Fruit fly (Drosophila melanogaster) whole organism, embryonic: Measurements from ENCODE around the gene CG7213.

Experiments
- CG10543 ChIP-seq: fragments of 200-800 bp; sonication (Bioruptor generic); optimal IDR thresholded peaks from 3 replicates; lab custom pipeline; 2017; ENCODE audit warnings: missing biosample characterization, mild to moderate bottlenecking, missing genetic modification characterization, moderate library complexity
- CG11504 ChIP-seq: fragments of 200-800 bp; sonication (Bioruptor generic); optimal IDR thresholded peaks from 3 replicates; lab custom pipeline; 2019; ENCODE audit warnings: missing biosample characterization, mild to moderate bottlenecking, missing genetic modification characterization, moderate library complexity
- CG12071 ChIP-seq: fragments of 200-800 bp; sonication (Bioruptor generic); optimal IDR thresholded peaks from 3 replicates; lab custom pipeline; 2018; ENCODE audit warnings: missing biosample characterization, mild to moderate bottlenecking, missing genetic modification characterization
- CG12155 ChIP-seq: fragments of 200-800 bp; sonication (Bioruptor generic); optimal IDR thresholded peaks from 3 replicates; lab custom pipeline; 2016; ENCODE audit warnings: missing biosample characterization, missing genetic modification characterization
- CG12391 ChIP-seq: fragments of 200-800 bp; sonication (Bioruptor generic); optimal IDR thresholded peaks from 3 replicates; lab custom pipeline; 2018; ENCODE audit warnings: missing biosample characterization, mild to moderate bottlenecking, missing genetic modification characterization, moderate library complexity
- CG13424 ChIP-seq: fragments of 200-800 bp; sonication (Bioruptor generic); optimal IDR thresholded peaks from 2 replicates; lab custom pipeline; 2019; ENCODE audit warnings: missing biosample characterization, mild to moderate bottlenecking, missing genetic modification characterization, moderate library complexity
- CG14050 ChIP-seq: fragments of 200-800 bp; sonication (Bioruptor generic); IDR thresholded peaks from 3 replicates; pipeline ENCODE4 v1.3.6; 2022; ENCODE audit warnings: missing biosample characterization, missing genetic modification characterization
- CG15514 ChIP-seq: fragments of 200-800 bp; sonication (Bioruptor generic); optimal IDR thresholded peaks from 3 replicates; lab custom pipeline; 2017; ENCODE audit warnings: missing biosample characterization, missing genetic modification characterization, mild to moderate bottlenecking, moderate library complexity, missing genetic modification reagents
- CG17612 ChIP-seq: fragments of 200-800 bp; sonication (Bioruptor generic); IDR thresholded peaks from 2 replicates; pipeline ENCODE4 v1.3.6; 2022; ENCODE audit warnings: missing biosample characterization, missing genetic modification characterization
- CG18764 ChIP-seq: fragments of 200-800 bp; sonication (Bioruptor generic); optimal IDR thresholded peaks from 3 replicates; lab custom pipeline; 2016; ENCODE audit warnings: missing biosample characterization, missing genetic modification characterization
- CG2678 ChIP-seq: fragments of 200-800 bp; sonication (Bioruptor generic); optimal IDR thresholded peaks from 3 replicates; lab custom pipeline; 2019; ENCODE audit warnings: missing biosample characterization, mild to moderate bottlenecking, missing genetic modification characterization, moderate library complexity
- CG30403 ChIP-seq: fragments of 200-800 bp; sonication (Bioruptor generic); optimal IDR thresholded peaks from 3 replicates; lab custom pipeline; 2016; ENCODE audit warnings: missing biosample characterization, missing genetic modification characterization
- CG30431 ChIP-seq: fragments of 200-800 bp; sonication (Bioruptor generic); optimal IDR thresholded peaks from 2 replicates; lab custom pipeline; 2017; ENCODE audit warnings: missing biosample characterization, missing genetic modification characterization
- CG43689 ChIP-seq: fragments of 200-800 bp; sonication (Bioruptor generic); IDR thresholded peaks from 2 replicates; pipeline ENCODE4 v1.3.6; 2022; ENCODE audit warnings: missing biosample characterization, missing genetic modification characterization
- CG6175 ChIP-seq: fragments of 200-800 bp; sonication (Bioruptor generic); IDR thresholded peaks from 3 replicates; pipeline ENCODE4 v1.3.6; 2022; ENCODE audit warnings: missing biosample characterization, missing genetic modification characterization
- CG6654 ChIP-seq: fragments of 200-800 bp; sonication (Bioruptor generic); optimal IDR thresholded peaks from 2 replicates; lab custom pipeline; 2017; ENCODE audit warnings: missing biosample characterization, mild to moderate bottlenecking, missing genetic modification characterization
- CG7839 ChIP-seq: fragments of 200-800 bp; sonication (Bioruptor generic); optimal IDR thresholded peaks from 3 replicates; lab custom pipeline; 2018; ENCODE audit warnings: missing biosample characterization, mild to moderate bottlenecking, missing genetic modification characterization, moderate library complexity
- CG8359 ChIP-seq: fragments of 200-800 bp; sonication (Bioruptor generic); optimal IDR thresholded peaks from 2 replicates; lab custom pipeline; 2017; ENCODE audit warnings: missing biosample characterization, mild to moderate bottlenecking, missing genetic modification characterization, borderline replicate concordance
- CG9215 ChIP-seq: fragments of 200-800 bp; sonication (Bioruptor generic); IDR thresholded peaks from 2 replicates; pipeline ENCODE4 v1.3.6; 2022; ENCODE audit warnings: missing biosample characterization, missing genetic modification characterization
- CG9437 ChIP-seq: fragments of 200-800 bp; sonication (Bioruptor generic); optimal IDR thresholded peaks from 2 replicates; lab custom pipeline; 2018; ENCODE audit warnings: missing biosample characterization, mild to moderate bottlenecking, missing genetic modification characterization
- CG9817 ChIP-seq: fragments of 200-800 bp; sonication (Bioruptor generic); optimal IDR thresholded peaks from 2 replicates; lab custom pipeline; 2018; ENCODE audit warnings: missing biosample characterization, mild to moderate bottlenecking, missing genetic modification characterization, moderate library complexity
- CoRest ChIP-seq: fragments of 200-800 bp; sonication (Bioruptor generic); optimal IDR thresholded peaks from 3 replicates; lab custom pipeline; 2018; ENCODE audit warnings: missing biosample characterization, mild to moderate bottlenecking, missing genetic modification characterization, moderate library complexity
- Doc2 ChIP-seq: fragments of 200-800 bp; sonication (Bioruptor generic); IDR thresholded peaks from 2 replicates; pipeline ENCODE4 v1.3.6; 2022; ENCODE audit warnings: missing biosample characterization, missing genetic modification characterization
- Hmr ChIP-seq: fragments of 200-800 bp; sonication (Bioruptor generic); optimal IDR thresholded peaks from 3 replicates; lab custom pipeline; 2017; ENCODE audit warnings: mild to moderate bottlenecking, missing biosample characterization, missing genetic modification reagents, missing genetic modification characterization
- Hr39 ChIP-seq: fragments of >200 bp; optimal IDR thresholded peaks from 2 replicates; lab custom pipeline; 2017
- Hr51 ChIP-seq, 2 experiments: fragments of 200-800 bp; sonication (Bioruptor generic); optimal IDR thresholded peaks; 2 replicates in 1 of 2; 3 replicates in 1 of 2; lab custom pipeline; 2016 to 2018; ENCODE audit warnings: missing biosample characterization in 2 of 2, missing genetic modification characterization in 2 of 2, mild to moderate bottlenecking in 1 of 2, moderate library complexity in 1 of 2
- Hr78 ChIP-seq, 2 experiments: fragments of 200-800 bp in 1 of 2; fragments of >200 bp in 1 of 2; sonication (Bioruptor generic) in 1 of 2; optimal IDR thresholded peaks; 2 replicates each; lab custom pipeline; 2017 to 2019; ENCODE audit warnings: missing biosample characterization in 2 of 2, missing genetic modification characterization in 2 of 2, mild to moderate bottlenecking in 1 of 2, moderate library complexity in 1 of 2
- Mad ChIP-seq: fragments of 200-800 bp; sonication (Bioruptor generic); optimal IDR thresholded peaks from 2 replicates; lab custom pipeline; 2016; ENCODE audit warnings: missing biosample characterization, missing genetic modification characterization
- NFAT ChIP-seq: fragments of 200-800 bp; sonication (Bioruptor generic); IDR thresholded peaks from 2 replicates; pipeline ENCODE4 v1.3.6; 2022; ENCODE audit warnings: missing biosample characterization, missing genetic modification characterization
- NfI ChIP-seq: fragments of 200-800 bp; sonication (Bioruptor generic); optimal IDR thresholded peaks from 3 replicates; lab custom pipeline; 2018; ENCODE audit warnings: missing biosample characterization, mild to moderate bottlenecking, missing genetic modification characterization, moderate library complexity
- Oli ChIP-seq: fragments of 200-800 bp; sonication (Bioruptor generic); optimal IDR thresholded peaks from 2 replicates; lab custom pipeline; 2018; ENCODE audit warnings: missing biosample characterization, mild to moderate bottlenecking, missing genetic modification characterization, moderate library complexity
- Ptx1 ChIP-seq: fragments of 200-800 bp; sonication (Bioruptor generic); IDR thresholded peaks from 2 replicates; pipeline ENCODE4 v1.3.6; 2022; ENCODE audit warnings: missing biosample characterization, missing genetic modification characterization
- Rx ChIP-seq: fragments of 200-800 bp; sonication (Bioruptor generic); IDR thresholded peaks from 2 replicates; pipeline ENCODE4 v1.3.6; 2022; ENCODE audit warnings: missing biosample characterization, missing genetic modification characterization
- Trl ChIP-seq, 3 experiments: fragments of >200 bp in 2 of 3; fragments of 200-800 bp in 1 of 3; sonication (Bioruptor generic) in 1 of 3; optimal IDR thresholded peaks; 2 replicates in 1 of 3; 3 replicates in 2 of 3; lab custom pipeline; 2016 to 2017; ENCODE audit warnings: missing biosample characterization in 1 of 3, missing genetic modification characterization in 1 of 3
- Vsx1 ChIP-seq: fragments of 200-800 bp; sonication (Bioruptor generic); optimal IDR thresholded peaks from 2 replicates; lab custom pipeline; 2017; ENCODE audit warnings: missing biosample characterization, mild to moderate bottlenecking, missing genetic modification characterization, missing genetic modification reagents
- Xbp1 ChIP-seq: fragments of 200-800 bp; sonication (Bioruptor generic); optimal IDR thresholded peaks from 3 replicates; lab custom pipeline; 2016; ENCODE audit warnings: missing biosample characterization, mild to moderate bottlenecking, missing genetic modification characterization
- ase ChIP-seq: fragments of 200-800 bp; sonication (Bioruptor generic); IDR thresholded peaks from 3 replicates; pipeline ENCODE4 v1.3.6; 2022; ENCODE audit warnings: missing biosample characterization, missing genetic modification characterization
- bsh ChIP-seq, 2 experiments: fragments of 200-800 bp; sonication (Bioruptor generic); optimal IDR thresholded peaks; 2 replicates each; lab custom pipeline; 2017 to 2018; ENCODE audit warnings: mild to moderate bottlenecking in 2 of 2, missing biosample characterization in 2 of 2, missing genetic modification characterization in 2 of 2, moderate library complexity in 1 of 2
- corto ChIP-seq: fragments of 200-800 bp; sonication (Bioruptor generic); optimal IDR thresholded peaks from 2 replicates; lab custom pipeline; 2016; ENCODE audit warnings: missing biosample characterization, mild to moderate bottlenecking, missing genetic modification characterization, moderate library complexity
- crp ChIP-seq, 2 experiments: fragments of 200-800 bp; sonication (Bioruptor generic); optimal IDR thresholded peaks; 2 replicates in 1 of 2; 3 replicates in 1 of 2; lab custom pipeline; 2017; ENCODE audit warnings: missing biosample characterization in 2 of 2, missing genetic modification characterization in 2 of 2, mild to moderate bottlenecking in 1 of 2, moderate library complexity in 1 of 2
- dmrt11E ChIP-seq: fragments of 200-800 bp; sonication (Bioruptor generic); optimal IDR thresholded peaks from 3 replicates; lab custom pipeline; 2018; ENCODE audit warnings: missing biosample characterization, mild to moderate bottlenecking, missing genetic modification characterization, moderate library complexity
- dpn ChIP-seq, 2 experiments: fragments of 200-800 bp; sonication (Bioruptor generic); optimal IDR thresholded peaks; 3 replicates each; lab custom pipeline; 2016; ENCODE audit warnings: missing biosample characterization in 2 of 2, missing genetic modification characterization in 2 of 2
- fd64A ChIP-seq: fragments of 200-800 bp; sonication (Bioruptor generic); optimal IDR thresholded peaks from 3 replicates; lab custom pipeline; 2018; ENCODE audit warnings: missing biosample characterization, mild to moderate bottlenecking, missing genetic modification characterization
- fru ChIP-seq: fragments of >200 bp; optimal IDR thresholded peaks from 2 replicates; lab custom pipeline; 2017
- gsb-n ChIP-seq: fragments of 200-800 bp; sonication (Bioruptor generic); optimal IDR thresholded peaks from 3 replicates; lab custom pipeline; 2018; ENCODE audit warnings: missing biosample characterization, mild to moderate bottlenecking, missing genetic modification characterization
- jumu ChIP-seq: fragments of 200-800 bp; sonication (Bioruptor generic); optimal IDR thresholded peaks from 3 replicates; lab custom pipeline; 2016; ENCODE audit warnings: missing biosample characterization, missing genetic modification characterization
- mam ChIP-seq: fragments of 200-800 bp; sonication (Bioruptor generic); optimal IDR thresholded peaks from 3 replicates; lab custom pipeline; 2016; ENCODE audit warnings: missing biosample characterization, missing genetic modification characterization
- repo ChIP-seq: fragments of 200-800 bp; sonication (Bioruptor generic); optimal IDR thresholded peaks from 2 replicates; lab custom pipeline; 2016; ENCODE audit warnings: missing biosample characterization, missing genetic modification characterization
- tgo ChIP-seq: fragments of 200-800 bp; sonication (Bioruptor generic); IDR thresholded peaks from 3 replicates; pipeline ENCODE4 v1.3.6; 2022; ENCODE audit warnings: missing biosample characterization, missing genetic modification characterization
- trem ChIP-seq: fragments of 200-800 bp; optimal IDR thresholded peaks from 3 replicates; lab custom pipeline; 2019; ENCODE audit warnings: missing biosample characterization, mild to moderate bottlenecking, missing genetic modification characterization, moderate library complexity

CG7213 gene

dm6 chr3L:8288396-8288795 is 48.0 kb upstream of the CG7213 start (continued):
- peak in 1 of 2 experiments; percentile 18 for TF ChIP-seq bsh (GFP tag; optimal IDR thresholded peaks at IDR 0.05; lab: Kevin White, UChicago)
- no peak for TF ChIP-seq CG12071 (GFP tag; lab: Kevin White, UChicago)
- no peak for TF ChIP-seq fd64A (GFP tag; lab: Kevin White, UChicago)
- TF ChIP-seq repo (GFP tag; lab: Kevin White, UChicago): no peak
- TF ChIP-seq Hr78 (GFP tag; optimal IDR thresholded peaks at IDR 0.05; lab: Kevin White, UChicago): no peak
- no peak for TF ChIP-seq gsb-n (tag; lab: Kevin White, UChicago)
- no peak for TF ChIP-seq CG9437
- TF ChIP-seq Trl (optimal IDR thresholded peaks at IDR 0.05; lab: Kevin White, UChicago): no peak
- no peak for TF ChIP-seq Trl (GFP tag; optimal IDR thresholded peaks at IDR 0.05; lab: Kevin White, UChicago)
- no peak for TF ChIP-seq fru (lab: Kevin White, UChicago)
- TF ChIP-seq Vsx1 (GFP tag; lab: Kevin White, UChicago): no peak
- TF ChIP-seq mam: peak; percentile 24
- no peak for TF ChIP-seq CG9215
- TF ChIP-seq dpn (GFP tag; optimal IDR thresholded peaks at IDR 0.05; lab: Kevin White, UChicago): peak in 1 of 2 experiments; percentile 11
- TF ChIP-seq CG2678 (tag; lab: Kevin White, UChicago): peak; percentile 48
- no peak for TF ChIP-seq CG8359 (GFP tag; lab: Kevin White, UChicago)
- TF ChIP-seq NFAT: no peak
- TF ChIP-seq Doc2 (GFP tag; lab: Robert Waterston, UW): no peak
- TF ChIP-seq CG7839 (tag; lab: Kevin White, UChicago): peak; percentile 37
- no peak for TF ChIP-seq CG10543 (GFP tag; lab: Kevin White, UChicago)
- TF ChIP-seq NfI (GFP tag; lab: Kevin White, UChicago): peak; percentile 33
- TF ChIP-seq CG6175: no peak
- no peak for TF ChIP-seq tgo
- 0 out of 3 replicates have a peak, but pooled peaks have one; percentile 19 for TF ChIP-seq ase (GFP tag; lab: Robert Waterston, UW)
- TF ChIP-seq CG18764: no peak
- no peak for TF ChIP-seq CG43689
- no peak for TF ChIP-seq Hr39 (lab: Kevin White, UChicago)
- peak; percentile 36 for TF ChIP-seq CG13424 (tag; lab: Kevin White, UChicago)
- TF ChIP-seq crp (GFP tag; optimal IDR thresholded peaks at IDR 0.05; lab: Kevin White, UChicago): no peak
- no peak for TF ChIP-seq CG15514 (GFP tag; lab: Kevin White, UChicago)
- no peak for TF ChIP-seq CG30431 (GFP tag; lab: Kevin White, UChicago)
- no peak for TF ChIP-seq trem (tag; lab: Kevin White, UChicago)
- peak; percentile 30 for TF ChIP-seq CoRest
- TF ChIP-seq CG12391 (tag; lab: Kevin White, UChicago): peak; percentile 12
- no peak for TF ChIP-seq Rx (GFP tag; lab: Robert Waterston, UW)
- TF ChIP-seq CG14050 (GFP tag; lab: Robert Waterston, UW): no peak; the same call in 2 of the 3 replicates
- TF ChIP-seq Mad (GFP tag; lab: Kevin White, UChicago): no peak
- peak; percentile 7 for TF ChIP-seq CG9817
- peak; percentile 41 for TF ChIP-seq Oli (tag; lab: Kevin White, UChicago)
- TF ChIP-seq Hmr (GFP tag; lab: Kevin White, UChicago): peak; percentile 0
- TF ChIP-seq Ptx1: 0 out of 2 replicates have a peak, but pooled peaks have one; percentile 12
- TF ChIP-seq jumu: no peak
- TF ChIP-seq Hr51 (GFP tag; optimal IDR thresholded peaks at IDR 0.05; lab: Kevin White, UChicago): peak in 1 of 2 experiments; percentile 45
- no peak for TF ChIP-seq CG6654 (GFP tag; lab: Kevin White, UChicago)
- TF ChIP-seq Xbp1 (GFP tag; lab: Kevin White, UChicago): peak; percentile 2
- TF ChIP-seq CG11504 (tag; lab: Kevin White, UChicago): peak; percentile 36
- TF ChIP-seq CG12155 (GFP tag; lab: Kevin White, UChicago): peak; percentile 13
- no peak for TF ChIP-seq CG17612 (GFP tag; lab: Robert Waterston, UW)
- peak; percentile 29 for TF ChIP-seq CG30403
- no peak for TF ChIP-seq dmrt11E (tag; lab: Kevin White, UChicago)
- no peak for TF ChIP-seq corto (GFP tag; lab: Kevin White, UChicago)
